Fruit fly (Drosophila melanogaster) Kc167 (cell line): ENCODE results near the gene Grik.

Experiments used
- Myc ChIP-seq: fragments of >200 bp; optimal IDR thresholded peaks from 2 replicates; lab custom pipeline; 2017; ENCODE audit warnings: missing external identifiers
- Sin3A ChIP-seq: fragments of >200 bp; optimal IDR thresholded peaks from 2 replicates; lab custom pipeline; 2018; ENCODE audit warnings: missing external identifiers
- h ChIP-seq: fragments of >200 bp; optimal IDR thresholded peaks from 3 replicates; lab custom pipeline; 2018; ENCODE audit warnings: missing external identifiers
- insv ChIP-seq: fragments of >200 bp; optimal IDR thresholded peaks from 3 replicates; lab custom pipeline; 2018; ENCODE audit warnings: missing external identifiers
- psq ChIP-seq: fragments of >200 bp; optimal IDR thresholded peaks from 2 replicates; lab custom pipeline; 2017; ENCODE audit warnings: missing external identifiers
- ttk ChIP-seq: sonication (Bioruptor generic); optimal IDR thresholded peaks from 2 replicates; lab custom pipeline; 2017; ENCODE audit warnings: missing external identifiers

DNA sequence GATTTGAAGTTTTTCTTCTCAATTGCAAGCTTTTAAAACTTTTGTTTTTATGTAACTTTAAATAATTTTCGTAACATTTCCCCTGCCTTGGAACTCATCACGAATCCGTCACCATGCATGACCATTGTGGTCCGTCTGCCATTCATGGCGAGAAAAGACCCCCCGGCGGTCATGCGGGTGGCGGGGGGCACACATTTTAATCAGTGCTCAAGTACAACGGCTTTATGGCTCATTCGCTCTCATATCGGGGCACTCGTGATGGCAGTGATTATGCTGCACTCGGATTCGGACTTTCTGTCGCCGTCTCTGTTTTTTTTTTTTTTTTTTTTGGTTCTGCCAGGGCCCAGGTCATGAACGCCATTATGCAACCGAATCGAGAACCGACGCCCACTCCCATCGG lies 52.8 kb downstream of the Grik start:
- TF ChIP-seq psq: no peak
- no peak for TF ChIP-seq h (lab: Kevin White, UChicago)
- TF ChIP-seq Sin3A (lab: Kevin White, UChicago): no peak
- no peak for TF ChIP-seq ttk (lab: Kevin White, UChicago)
- no peak for TF ChIP-seq insv (lab: Kevin White, UChicago)
- no peak for TF ChIP-seq Myc
